Fruit fly (Drosophila melanogaster): ENCODE results near the gene Oat.
A peak's percentile ranks its signal among the peaks of the same experiment; 100 is the strongest.

Oat gene

DNA sequence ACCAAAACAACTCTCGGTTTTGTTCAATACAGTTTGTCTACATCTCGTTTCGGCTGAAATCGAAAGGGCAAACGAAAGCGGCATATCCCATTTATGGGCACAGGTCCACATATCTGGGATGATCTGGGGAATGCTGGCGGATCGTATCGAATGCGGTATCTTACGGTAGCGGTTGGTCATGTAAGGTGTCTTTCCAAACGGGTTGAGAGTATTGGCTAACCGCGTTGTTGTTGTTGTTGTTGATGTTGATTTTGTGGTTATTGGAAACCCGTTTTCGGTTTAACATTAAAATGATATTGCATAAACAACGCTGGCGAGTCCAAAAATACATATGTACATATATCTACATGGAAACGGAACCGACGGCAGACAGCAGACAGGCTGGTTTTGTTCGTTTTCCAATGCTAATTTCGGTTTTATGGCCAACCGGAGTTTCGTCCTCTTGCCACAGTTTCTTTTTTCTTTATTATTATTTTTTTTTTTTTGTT is 44.5 kb upstream of the Oat start (continued):
- TF ChIP-seq Six4 (GFP tag; optimal IDR thresholded peaks at IDR 0.05) (no peak), hth (optimal IDR thresholded peaks at IDR 0.05) (no peak), twi (tag; optimal IDR thresholded peaks at IDR 0.05) (no peak), CG9932 (GFP tag; IDR thresholded peaks at IDR 0.05) (no peak), Usf (GFP tag; optimal IDR thresholded peaks at IDR 0.05) (no peak), sisA (GFP tag; IDR thresholded peaks at IDR 0.05) (no peak), abd-A (tag; optimal IDR thresholded peaks at IDR 0.05) (peak; percentile 74), pb (GFP tag; optimal IDR thresholded peaks at IDR 0.05) (no peak), NC2α (GFP tag; optimal IDR thresholded peaks at IDR 0.05) (no peak), CG17802 (tag; optimal IDR thresholded peaks at IDR 0.05) (no peak), CG18476 (GFP tag; optimal IDR thresholded peaks at IDR 0.05) (no peak), CG3407 (GFP tag; optimal IDR thresholded peaks at IDR 0.05) (no peak), Neu2 (GFP tag; optimal IDR thresholded peaks at IDR 0.05; ENCODE audit: borderline replicate concordance) (no peak), CG30403 (GFP tag; optimal IDR thresholded peaks at IDR 0.05) (no peak), fd64A (GFP tag; optimal IDR thresholded peaks at IDR 0.05) (peak; percentile 46), grau (tag; optimal IDR thresholded peaks at IDR 0.05) (no peak), oc (tag; optimal IDR thresholded peaks at IDR 0.05) (peak; percentile 79), CG31224 (GFP tag; IDR thresholded peaks at IDR 0.05) (no peak), Bgb (GFP tag; IDR thresholded peaks at IDR 0.05; ENCODE audit: partially characterized antibody) (no peak), CG9876 (GFP tag; optimal IDR thresholded peaks at IDR 0.05) (no peak), dmrt11E (tag; optimal IDR thresholded peaks at IDR 0.05) (peak; percentile 16), Xrp1 (GFP tag; IDR thresholded peaks at IDR 0.05) (no peak), cwo (GFP tag; optimal IDR thresholded peaks at IDR 0.05) (no peak), onecut (GFP tag; IDR thresholded peaks at IDR 0.05) (no peak), CTCF (GFP tag; optimal IDR thresholded peaks at IDR 0.05) (no peak), CG4820 (GFP tag; optimal IDR thresholded peaks at IDR 0.05) (no peak), CG6854 (GFP tag; optimal IDR thresholded peaks at IDR 0.05) (no peak), Hr3 (GFP tag; optimal IDR thresholded peaks at IDR 0.05) (no peak), CG18599 (GFP tag; optimal IDR thresholded peaks at IDR 0.05) (no peak), gcm (GFP tag; optimal IDR thresholded peaks at IDR 0.05) (peak; percentile 53), CG1233 (GFP tag; optimal IDR thresholded peaks at IDR 0.05) (peak; percentile 11), Adf1 (GFP tag; IDR thresholded peaks at IDR 0.05) (no peak), Drgx (GFP tag; IDR thresholded peaks at IDR 0.05) (0 out of 2 replicates have a peak, but pooled peaks have one; percentile 18), YL-1 (GFP tag; optimal IDR thresholded peaks at IDR 0.05) (no peak), Poxn (GFP tag; IDR thresholded peaks at IDR 0.05) (no peak), CG9797 (GFP tag; optimal IDR thresholded peaks at IDR 0.05) (no peak), danr (GFP tag; IDR thresholded peaks at IDR 0.05) (no peak), ranshi (GFP tag; IDR thresholded peaks at IDR 0.05) (no peak), zen2 (GFP tag; IDR thresholded peaks at IDR 0.05; ENCODE audit: partially characterized antibody) (no peak), CkIIα-i1 (GFP tag; IDR thresholded peaks at IDR 0.05) (no peak), Spps (tag; optimal IDR thresholded peaks at IDR 0.05) (peak; percentile 72), CG31365 (tag; optimal IDR thresholded peaks at IDR 0.05) (no peak), CG10431 (GFP tag; optimal IDR thresholded peaks at IDR 0.05) (peak; percentile 87), CG5180 (GFP tag; optimal IDR thresholded peaks at IDR 0.05) (no peak), pzg (GFP tag; optimal IDR thresholded peaks at IDR 0.05) (no peak), Scr (GFP tag; IDR thresholded peaks at IDR 0.05; ENCODE audit: partially characterized antibody) (no peak), Dad (GFP tag; optimal IDR thresholded peaks at IDR 0.05) (no peak), CG1529 (GFP tag; optimal IDR thresholded peaks at IDR 0.05) (no peak), CG3163 (GFP tag; optimal IDR thresholded peaks at IDR 0.05) (no peak), sr (GFP tag; IDR thresholded peaks at IDR 0.05) (no peak), Chrac-16 (GFP tag; optimal IDR thresholded peaks at IDR 0.05) (no peak), Ssrp (tag; optimal IDR thresholded peaks at IDR 0.05) (no peak)

All from whole organism, embryonic.